Worm (Caenorhabditis elegans) whole organism, L4 larva: ENCODE data around the gene dig-1.

Experiments
- fkh-10 ChIP-seq: fragments of 150-350 bp; optimal IDR thresholded peaks from 2 replicates; lab custom pipeline; 2014; ENCODE audit warnings: missing biosample characterization, missing genetic modification reagents, missing genetic modification characterization
- nhr-10 ChIP-seq: fragments of 150-350 bp; optimal IDR thresholded peaks from 2 replicates; lab custom pipeline; 2014; ENCODE audit warnings: missing biosample characterization, missing genetic modification characterization
- nhr-11 ChIP-seq: fragments of 150-350 bp; optimal IDR thresholded peaks from 2 replicates; lab custom pipeline; 2014; ENCODE audit warnings: missing biosample characterization, missing genetic modification characterization
- nhr-6 ChIP-seq: fragments of 150-350 bp; optimal IDR thresholded peaks from 2 replicates; lab custom pipeline; 2014; ENCODE audit warnings: missing biosample characterization, missing genetic modification characterization
- nhr-76 ChIP-seq: fragments of 150-350 bp; optimal IDR thresholded peaks from 2 replicates; lab custom pipeline; 2014; ENCODE audit warnings: missing biosample characterization, missing genetic modification characterization
- nhr-77 ChIP-seq: fragments of 150-350 bp; optimal IDR thresholded peaks from 2 replicates; lab custom pipeline; 2014; ENCODE audit warnings: missing biosample characterization, missing genetic modification characterization
- pha-4 ChIP-seq, 2 experiments: fragments of 150-350 bp in 1 of 2; fragments of 200-800 bp in 1 of 2; sonication (Bioruptor generic) in 1 of 2; IDR thresholded peaks in 1 of 2; optimal IDR thresholded peaks in 1 of 2; 2 replicates each; pipeline versions ENCODE4 v1.3.6 to Lab custom; 2014 to 2022; ENCODE audit warnings: missing genetic modification characterization in 2 of 2, missing genetic modification reagents in 2 of 2, missing biosample characterization in 1 of 2, missing compliant biosample characterization in 1 of 2
- zag-1 ChIP-seq: fragments of 150-350 bp; optimal IDR thresholded peaks from 2 replicates; lab custom pipeline; 2014; ENCODE audit warnings: missing biosample characterization, missing genetic modification characterization

DNA sequence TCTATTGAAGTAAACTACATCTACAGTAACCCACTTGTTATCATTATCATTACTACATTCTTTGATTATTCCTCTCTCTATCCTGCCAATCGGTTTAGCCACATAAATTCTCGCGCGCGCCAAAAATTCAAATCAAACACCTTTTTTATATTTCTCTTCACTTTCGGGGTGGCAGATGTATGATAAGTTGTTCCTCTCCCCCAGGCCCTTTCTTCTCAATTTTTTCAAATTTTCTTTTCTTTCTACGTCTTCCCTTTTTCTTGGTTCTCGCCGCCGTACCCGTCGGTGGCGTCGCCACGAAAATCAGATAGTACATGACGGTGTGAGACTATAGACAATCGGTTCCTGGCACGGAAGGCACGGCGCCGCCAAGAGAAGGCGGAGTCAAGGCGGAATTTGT lies 51.9 kb downstream of the dig-1 start, which contains the start of gene R05H11.2:
- TF ChIP-seq nhr-11 (no peak), nhr-76 (tag; lab: Kevin White, UChicago) (no peak), nhr-6 (tag; lab: Kevin White, UChicago) (no peak), nhr-77 (tag; lab: Kevin White, UChicago) (no peak), zag-1 (tag; lab: Kevin White, UChicago) (no peak), fkh-10 (GFP tag; lab: Kevin White, UChicago) (no peak), pha-4 (GFP tag; IDR thresholded peaks at IDR 0.05; lab: Robert Waterston, UW) (no peak), pha-4 (tag; optimal IDR thresholded peaks at IDR 0.05; lab: Kevin White, UChicago) (no peak), nhr-10 (no peak)
